Worm (Caenorhabditis elegans) whole organism, L4 larva: ENCODE data around the gene txt-10.

Experiments
- aly-2 ChIP-seq: sonication (generic microtip); optimal IDR thresholded peaks from 2 replicates; lab custom pipeline; 2018; ENCODE audit warnings: missing biosample characterization, missing genetic modification characterization
- ama-1 ChIP-seq: fragments of 150-350 bp; optimal IDR thresholded peaks from 2 replicates; lab custom pipeline; 2014; ENCODE audit warnings: inconsistent platforms, mixed read lengths
- dmd-9 ChIP-seq: fragments of 200-800 bp; sonication (Bioruptor generic); IDR thresholded peaks from 2 replicates; pipeline ENCODE4 v1.3.6; 2022; ENCODE audit warnings: missing genetic modification reagents, missing genetic modification characterization, missing compliant biosample characterization
- fos-1 ChIP-seq: fragments of 150-350 bp; optimal IDR thresholded peaks from 2 replicates; lab custom pipeline; 2014; ENCODE audit warnings: missing biosample characterization, missing genetic modification characterization
- hlh-11 ChIP-seq: fragments of 200-800 bp; sonication (Bioruptor generic); optimal IDR thresholded peaks from 2 replicates; lab custom pipeline; 2018; ENCODE audit warnings: mild to moderate bottlenecking, missing genetic modification characterization, missing compliant biosample characterization
- nhr-11 ChIP-seq: fragments of 150-350 bp; optimal IDR thresholded peaks from 2 replicates; lab custom pipeline; 2014; ENCODE audit warnings: missing biosample characterization, missing genetic modification characterization
- nhr-111 ChIP-seq: fragments of 200-800 bp; sonication (Bioruptor generic); optimal IDR thresholded peaks from 2 replicates; lab custom pipeline; 2018; ENCODE audit warnings: mild to moderate bottlenecking, missing genetic modification characterization, missing compliant biosample characterization
- nhr-6 ChIP-seq: fragments of 150-350 bp; optimal IDR thresholded peaks from 2 replicates; lab custom pipeline; 2014; ENCODE audit warnings: missing biosample characterization, missing genetic modification characterization
- unc-39 ChIP-seq: sonication (generic microtip); optimal IDR thresholded peaks from 2 replicates; lab custom pipeline; 2017; ENCODE audit warnings: missing biosample characterization, missing genetic modification characterization

DNA sequence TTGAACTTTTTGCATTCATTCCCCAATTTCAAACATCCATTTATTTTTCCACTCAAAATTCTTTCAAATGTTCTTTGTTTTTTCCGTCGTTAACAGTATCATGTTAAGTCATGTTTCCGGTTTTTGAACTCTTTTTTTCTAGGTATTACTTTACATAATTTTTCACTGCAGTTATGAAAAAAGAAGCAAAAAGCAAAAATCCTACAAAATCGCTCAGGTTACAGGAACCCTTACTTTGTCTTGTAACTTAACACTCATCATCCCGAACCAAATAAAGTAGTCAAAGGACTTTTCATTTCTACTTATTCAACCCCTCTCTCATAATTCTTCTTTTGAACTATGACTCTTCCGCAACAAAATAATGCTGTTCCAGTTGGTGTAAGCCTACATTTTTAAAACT, 41.2 kb downstream of the txt-10 start, which contains the start of gene aqp-5:
- TF ChIP-seq unc-39 (tag; lab: Kevin White, UChicago): no peak
- no peak for TF ChIP-seq nhr-111
- no peak for TF ChIP-seq ama-1 (lab: Kevin White, UChicago)
- TF ChIP-seq nhr-6 (tag; lab: Kevin White, UChicago): no peak
- TF ChIP-seq aly-2 (tag; lab: Kevin White, UChicago): no peak
- no peak for TF ChIP-seq hlh-11 (tag; lab: Kevin White, UChicago)
- no peak for TF ChIP-seq fos-1 (tag; lab: Kevin White, UChicago)
- TF ChIP-seq nhr-11 (tag; lab: Kevin White, UChicago): no peak
- TF ChIP-seq dmd-9 (GFP tag; lab: Robert Waterston, UW): no peak
